Worm (Caenorhabditis elegans): ENCODE measurements around the gene xbx-4.

ce11 chrIV:2083734-2084133 is 30.7 kb upstream of the xbx-4 start, which contains the start of gene mca-2:
- TF ChIP-seq tbx-37 (GFP tag; conservative IDR thresholded peaks at IDR 0.05) (no peak), tbx-11 (GFP tag; IDR thresholded peaks at IDR 0.05) (no peak), ama-1 (optimal IDR thresholded peaks at IDR 0.05) (no peak), aly-1 (tag; optimal IDR thresholded peaks at IDR 0.05) (no peak), ceh-13 (GFP tag; optimal IDR thresholded peaks at IDR 0.05) (no peak), hmg-4 (GFP tag; optimal IDR thresholded peaks at IDR 0.05) (no peak), ets-7 (tag; optimal IDR thresholded peaks at IDR 0.05) (no peak), ceh-36 (tag; optimal IDR thresholded peaks at IDR 0.05) (no peak), scrt-1 (GFP tag; IDR thresholded peaks at IDR 0.05) (no peak), B0310.2 (tag; optimal IDR thresholded peaks at IDR 0.05) (no peak)
